Worm (Caenorhabditis elegans) whole organism, late embryonic: ENCODE results near the gene H25P19.1.

ENCODE experiments used
- ceh-14 ChIP-seq: sonication (generic microtip); optimal IDR thresholded peaks from 2 replicates; lab custom pipeline; 2016; ENCODE audit warnings: missing genotype, missing genetic modification characterization, missing compliant biosample characterization
- ceh-45 ChIP-seq: fragments of 200-800 bp; sonication (Bioruptor generic); IDR thresholded peaks from 2 replicates; pipeline ENCODE4 v1.3.6; 2022; ENCODE audit warnings: missing genetic modification reagents, missing genetic modification characterization, missing compliant biosample characterization
- dve-1 ChIP-seq: sonication (generic microtip); optimal IDR thresholded peaks from 2 replicates; lab custom pipeline; 2017; ENCODE audit warnings: antibody characterized with exemption, mild to moderate bottlenecking, missing genetic modification characterization, missing compliant biosample characterization
- elt-2 ChIP-seq: sonication (generic microtip); optimal IDR thresholded peaks from 2 replicates; lab custom pipeline; 2016; ENCODE audit warnings: missing genetic modification reagents, missing genetic modification characterization, missing compliant biosample characterization
- fkh-10 ChIP-seq: fragments of 150-350 bp; optimal IDR thresholded peaks from 2 replicates; lab custom pipeline; 2014; ENCODE audit warnings: missing biosample characterization, missing genetic modification reagents, missing genetic modification characterization
- fkh-6 ChIP-seq: sonication (generic microtip); optimal IDR thresholded peaks from 2 replicates; lab custom pipeline; 2016; ENCODE audit warnings: missing genetic modification characterization, missing compliant biosample characterization
- hlh-8 ChIP-seq: sonication (generic microtip); optimal IDR thresholded peaks from 2 replicates; lab custom pipeline; 2016; ENCODE audit warnings: missing genotype, missing genetic modification characterization, missing compliant biosample characterization
- nfya-1 ChIP-seq: sonication (generic microtip); optimal IDR thresholded peaks from 2 replicates; lab custom pipeline; 2017; ENCODE audit warnings: missing genetic modification characterization, mild to moderate bottlenecking, missing compliant biosample characterization, antibody characterized with exemption, moderate library complexity
- odd-2 ChIP-seq: sonication (generic microtip); optimal IDR thresholded peaks from 2 replicates; lab custom pipeline; 2017; ENCODE audit warnings: antibody characterized with exemption, mild to moderate bottlenecking, missing genetic modification characterization, missing compliant biosample characterization
- pag-3 ChIP-seq: sonication (generic microtip); optimal IDR thresholded peaks from 2 replicates; lab custom pipeline; 2016; ENCODE audit warnings: missing compliant biosample characterization, missing genetic modification characterization, borderline replicate concordance
- pha-4 ChIP-seq: fragments of 150-350 bp; optimal IDR thresholded peaks from 2 replicates; lab custom pipeline; 2018; ENCODE audit warnings: missing biosample characterization, missing genetic modification reagents, missing genetic modification characterization
- pros-1 ChIP-seq: fragments of 150-350 bp; optimal IDR thresholded peaks from 2 replicates; lab custom pipeline; 2014; ENCODE audit warnings: missing biosample characterization, missing genetic modification reagents, missing genetic modification characterization
- sox-4 ChIP-seq: sonication (generic microtip); optimal IDR thresholded peaks from 2 replicates; lab custom pipeline; 2017; ENCODE audit warnings: mild to moderate bottlenecking, missing genetic modification characterization, inconsistent platforms, missing compliant biosample characterization
- unc-55 ChIP-seq: sonication (generic microtip); optimal IDR thresholded peaks from 2 replicates; lab custom pipeline; 2017; ENCODE audit warnings: missing biosample characterization, missing genetic modification reagents, missing genetic modification characterization

DNA sequence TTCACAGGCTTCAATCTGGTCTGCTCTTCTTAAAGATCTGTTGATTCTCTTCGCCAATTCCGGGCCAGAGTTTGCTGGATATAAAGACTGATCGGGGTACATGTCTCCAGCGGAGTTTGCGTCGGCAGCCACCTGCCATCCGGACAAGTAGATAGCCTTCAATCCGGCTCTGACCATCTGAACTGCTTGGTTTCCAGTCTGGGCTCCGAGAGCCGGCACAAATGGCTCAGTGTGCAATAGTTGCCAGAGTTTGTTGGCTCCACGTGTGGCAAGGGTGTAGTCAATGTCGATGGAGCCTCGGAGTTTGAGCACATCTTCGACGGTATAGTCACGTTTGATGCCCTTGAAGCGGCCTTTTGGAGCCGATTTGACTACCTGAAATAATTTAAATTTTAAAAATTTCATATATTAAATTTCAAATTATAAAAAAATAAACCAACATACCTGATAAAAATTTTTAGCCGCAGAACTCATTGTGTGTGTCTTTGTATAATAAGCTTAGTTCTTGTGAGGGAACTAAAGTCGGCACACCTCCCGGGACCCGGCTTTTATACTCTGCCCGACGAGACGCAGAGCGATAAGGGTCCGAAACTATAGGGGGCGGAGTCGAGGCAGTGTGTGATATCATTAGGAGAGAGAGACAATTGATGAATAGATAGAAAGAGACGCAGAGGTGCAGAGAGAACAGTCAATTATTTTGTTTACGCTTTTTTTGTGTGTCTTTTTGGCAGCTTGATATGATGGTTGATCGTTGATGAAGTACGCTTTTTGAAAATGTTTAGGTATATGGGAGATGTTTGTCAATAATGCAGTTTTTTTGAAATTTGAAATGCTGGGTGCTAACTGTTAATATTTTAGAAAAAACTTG lies 40.2 kb downstream of the H25P19.1 start, which contains the start of the genes icl-1 and srh-2:
- TF ChIP-seq odd-2 (no peak), dve-1 (tag; lab: Kevin White, UChicago) (no peak), ceh-14 (tag; lab: Kevin White, UChicago) (no peak), pha-4 (no peak), hlh-8 (tag; lab: Kevin White, UChicago) (no peak), fkh-10 (GFP tag; lab: Kevin White, UChicago) (no peak), sox-4 (tag; lab: Kevin White, UChicago) (no peak), unc-55 (GFP tag; lab: Kevin White, UChicago) (peak; percentile 19), nfya-1 (tag; lab: Kevin White, UChicago) (peak; percentile 19), ceh-45 (GFP tag; lab: Robert Waterston, UW) (no peak), pag-3 (tag; lab: Kevin White, UChicago) (no peak), pros-1 (tag; lab: Kevin White, UChicago) (no peak), elt-2 (tag; lab: Kevin White, UChicago) (peak; percentile 78), fkh-6 (tag; lab: Kevin White, UChicago) (no peak)
